Worm (Caenorhabditis elegans): Measurements from ENCODE around the gene rmd-6.
"Not testable (repeated sequence)": the region's sequence is repeated elsewhere in the genome, so short reads cannot be mapped to it uniquely, and the experiment has no call there.

Gene rmd-6

DNA sequence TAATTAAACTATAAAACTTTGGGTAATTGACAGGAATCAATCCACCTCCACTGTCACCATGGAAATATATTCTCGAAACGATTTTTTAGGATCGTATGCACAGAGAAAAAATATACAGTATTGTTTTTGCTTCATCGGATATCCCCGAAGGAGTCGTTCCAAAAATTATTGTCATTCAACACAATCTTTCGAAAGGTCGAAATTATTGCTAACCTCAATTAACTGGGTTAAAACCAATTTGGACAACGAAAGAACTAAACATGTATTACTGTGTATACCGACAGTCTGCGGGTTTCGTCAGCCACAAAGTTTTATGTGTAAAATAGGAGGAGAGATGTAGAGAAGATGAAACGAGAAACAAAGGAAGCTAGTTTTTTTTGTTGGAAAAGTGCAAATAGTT, 5.3 kb upstream of the rmd-6 start (continued):
- TF ChIP-seq ceh-90 (tag; optimal IDR thresholded peaks at IDR 0.05) (no peak), grh-1 (GFP tag; IDR thresholded peaks at IDR 0.05) (0 out of 2 replicates have a peak, but pooled peaks have one; percentile 34), fkh-10 (GFP tag; optimal IDR thresholded peaks at IDR 0.05) (no peak), nhr-28 (tag; optimal IDR thresholded peaks at IDR 0.05) (no peak), blmp-1 (tag; optimal IDR thresholded peaks at IDR 0.05) (no peak), snpc-4 (tag; optimal IDR thresholded peaks at IDR 0.05) (peak; percentile 96), efl-1 (optimal IDR thresholded peaks at IDR 0.05) (peak in 1 of 2 experiments; percentile 12), efl-1 (GFP tag; optimal IDR thresholded peaks at IDR 0.05 in 1 of 2) (no peak), ceh-88 (GFP tag; IDR thresholded peaks at IDR 0.05) (no peak), lin-35 (GFP tag; optimal IDR thresholded peaks at IDR 0.05) (peak in 1 of 2 experiments; percentile 4), jun-1 (tag; optimal IDR thresholded peaks at IDR 0.05) (no peak), mep-1 (tag; optimal IDR thresholded peaks at IDR 0.05) (no peak), alr-1 (tag; optimal IDR thresholded peaks at IDR 0.05; ENCODE audit: borderline replicate concordance) (no peak), sox-4 (tag; optimal IDR thresholded peaks at IDR 0.05) (no peak), rnt-1 (tag; optimal IDR thresholded peaks at IDR 0.05) (peak; percentile 16), lin-39 (tag; optimal IDR thresholded peaks at IDR 0.05) (no peak), pax-3 (tag; optimal IDR thresholded peaks at IDR 0.05) (no peak), tlp-1 (tag; optimal IDR thresholded peaks at IDR 0.05) (no peak), nhr-47 (tag; optimal IDR thresholded peaks at IDR 0.05) (peak; percentile 52), ces-1 (GFP tag; optimal IDR thresholded peaks at IDR 0.05) (no peak), unc-62 (GFP tag; optimal IDR thresholded peaks at IDR 0.05) (no peak), fkh-8 (tag; optimal IDR thresholded peaks at IDR 0.05) (no peak), lin-14 (GFP tag; optimal IDR thresholded peaks at IDR 0.05) (peak; percentile 64), nhr-237 (tag; optimal IDR thresholded peaks at IDR 0.05) (no peak), Y116A8C.19 (tag; optimal IDR thresholded peaks at IDR 0.05; ENCODE audit: borderline replicate concordance) (no peak), ceh-63 (GFP tag; optimal IDR thresholded peaks at IDR 0.05) (no peak), dsc-1 (tag; optimal IDR thresholded peaks at IDR 0.05) (no peak), F16B12.6 (tag; optimal IDR thresholded peaks at IDR 0.05) (no peak), nhr-84 (tag; optimal IDR thresholded peaks at IDR 0.05) (no peak), nhr-76 (tag; optimal IDR thresholded peaks at IDR 0.05) (no peak), fos-1 (tag; optimal IDR thresholded peaks at IDR 0.05) (peak; percentile 18), ztf-4 (tag; optimal IDR thresholded peaks at IDR 0.05) (no peak), unc-30 (tag; optimal IDR thresholded peaks at IDR 0.05) (no peak), zag-1 (tag; optimal IDR thresholded peaks at IDR 0.05) (no peak), nhr-11 (tag; optimal IDR thresholded peaks at IDR 0.05) (no peak), unc-86 (tag; optimal IDR thresholded peaks at IDR 0.05) (no peak), ztf-11 (tag; optimal IDR thresholded peaks at IDR 0.05) (no peak), nhr-20 (tag; optimal IDR thresholded peaks at IDR 0.05) (peak; percentile 60), efl-3 (GFP tag; optimal IDR thresholded peaks at IDR 0.05) (no peak), lir-3 (tag; optimal IDR thresholded peaks at IDR 0.05; ENCODE audit: poor library complexity) (no peak), swsn-7 (tag; optimal IDR thresholded peaks at IDR 0.05) (peak; percentile 15), egl-13 (tag; optimal IDR thresholded peaks at IDR 0.05) (no peak), dpl-1 (GFP tag; optimal IDR thresholded peaks at IDR 0.05) (no peak), C34B4.2 (tag; optimal IDR thresholded peaks at IDR 0.05) (no peak), aly-2 (tag; optimal IDR thresholded peaks at IDR 0.05) (peak; percentile 35), nhr-77 (tag; optimal IDR thresholded peaks at IDR 0.05) (no peak)

ce11 chrIV:5064961-5065360, 3.7 kb upstream of the rmd-6 start, which contains the start of gene msp-53:
Gene msp-53, minus strand, starts transcription at chrIV:5065061.
- TF ChIP-seq nhr-85 (tag); nhr-84 (tag; optimal IDR thresholded peaks at IDR 0.05); aha-1 (tag; optimal IDR thresholded peaks at IDR 0.05): not testable (repeated sequence)
